Fruit fly (Drosophila melanogaster) whole organism, embryonic: ENCODE data around the gene CG44838.

Experiments
- Asciz ChIP-seq: fragments of 200-800 bp; sonication (Bioruptor generic); optimal IDR thresholded peaks from 2 replicates; lab custom pipeline; 2017; ENCODE audit warnings: missing biosample characterization, mild to moderate bottlenecking, missing genetic modification characterization, missing genetic modification reagents
- Awh ChIP-seq: fragments of 200-800 bp; sonication (Bioruptor generic); IDR thresholded peaks from 2 replicates; pipeline ENCODE4, ENCODE4 v1.3.6; 2022; ENCODE audit warnings: missing biosample characterization, missing genetic modification characterization
- CG1024 ChIP-seq: fragments of 200-800 bp; sonication (Bioruptor generic); IDR thresholded peaks from 2 replicates; pipeline ENCODE4 v1.3.6; 2022; ENCODE audit warnings: missing biosample characterization, missing genetic modification characterization
- CG10321 ChIP-seq: fragments of 200-800 bp; sonication (Bioruptor generic); IDR thresholded peaks from 2 replicates; pipeline ENCODE4 v1.3.6; 2022; ENCODE audit warnings: missing biosample characterization, missing genetic modification characterization
- CG10565 ChIP-seq: fragments of 200-800 bp; sonication (Bioruptor generic); optimal IDR thresholded peaks from 3 replicates; lab custom pipeline; 2016; ENCODE audit warnings: missing biosample characterization, mild to moderate bottlenecking, missing genetic modification characterization
- CG12236 ChIP-seq: fragments of 200-800 bp; sonication (Bioruptor generic); optimal IDR thresholded peaks from 2 replicates; lab custom pipeline; 2016; ENCODE audit warnings: missing biosample characterization, missing genetic modification characterization
- CG1233 ChIP-seq: fragments of 200-800 bp; sonication (Bioruptor generic); optimal IDR thresholded peaks from 4 replicates; lab custom pipeline; 2018; ENCODE audit warnings: missing biosample characterization, mild to moderate bottlenecking, missing genetic modification characterization
- CG14014 ChIP-seq: fragments of 200-800 bp; sonication (Bioruptor generic); IDR thresholded peaks from 2 replicates; pipeline ENCODE4 v1.3.6; 2022; ENCODE audit warnings: missing biosample characterization, missing genetic modification characterization
- CG16779 ChIP-seq: fragments of 200-800 bp; sonication (Bioruptor generic); IDR thresholded peaks from 2 replicates; pipeline ENCODE4 v1.3.6; 2022; ENCODE audit warnings: missing biosample characterization, missing genetic modification characterization
- CG18599 ChIP-seq: fragments of 200-800 bp; sonication (Bioruptor generic); optimal IDR thresholded peaks from 3 replicates; lab custom pipeline; 2017; ENCODE audit warnings: missing biosample characterization, missing genetic modification characterization, mild to moderate bottlenecking, moderate library complexity, missing genetic modification reagents
- CG2199 ChIP-seq: fragments of 200-800 bp; sonication (Bioruptor generic); IDR thresholded peaks from 3 replicates; pipeline ENCODE4 v1.3.6; 2022; ENCODE audit warnings: missing biosample characterization, missing genetic modification characterization
- CG30431 ChIP-seq: fragments of 200-800 bp; sonication (Bioruptor generic); optimal IDR thresholded peaks from 2 replicates; lab custom pipeline; 2017; ENCODE audit warnings: missing biosample characterization, missing genetic modification characterization
- CG33557 ChIP-seq: fragments of 200-800 bp; sonication (Bioruptor generic); optimal IDR thresholded peaks from 2 replicates; lab custom pipeline; 2019; ENCODE audit warnings: missing biosample characterization, mild to moderate bottlenecking, missing genetic modification characterization, moderate library complexity
- CG42726 ChIP-seq: fragments of 200-800 bp; sonication (Bioruptor generic); IDR thresholded peaks from 2 replicates; pipeline ENCODE4 v1.3.6; 2022; ENCODE audit warnings: missing biosample characterization, missing genetic modification characterization; ENCODE audit not compliant: partially characterized antibody
- CG4730 ChIP-seq: fragments of 200-800 bp; sonication (Bioruptor generic); IDR thresholded peaks from 2 replicates; pipeline ENCODE4 v1.3.6; 2022; ENCODE audit warnings: missing biosample characterization, missing genetic modification characterization
- CG6175 ChIP-seq: fragments of 200-800 bp; sonication (Bioruptor generic); IDR thresholded peaks from 3 replicates; pipeline ENCODE4 v1.3.6; 2022; ENCODE audit warnings: missing biosample characterization, missing genetic modification characterization
- CG7271 ChIP-seq: fragments of 200-800 bp; sonication (Bioruptor generic); optimal IDR thresholded peaks from 2 replicates; lab custom pipeline; 2018; ENCODE audit warnings: missing biosample characterization, mild to moderate bottlenecking, missing genetic modification characterization, moderate library complexity
- CG7556 ChIP-seq: fragments of 200-800 bp; sonication (Bioruptor generic); optimal IDR thresholded peaks from 2 replicates; lab custom pipeline; 2017; ENCODE audit warnings: missing biosample characterization, mild to moderate bottlenecking, missing genetic modification characterization
- CG8944 ChIP-seq: fragments of 200-800 bp; sonication (Bioruptor generic); optimal IDR thresholded peaks from 3 replicates; lab custom pipeline; 2016; ENCODE audit warnings: missing biosample characterization, missing genetic modification characterization
- CG9876 ChIP-seq: fragments of 200-800 bp; sonication (Bioruptor generic); optimal IDR thresholded peaks from 2 replicates; lab custom pipeline; 2016; ENCODE audit warnings: missing biosample characterization, missing genetic modification characterization
- D19B ChIP-seq: fragments of 200-800 bp; sonication (Bioruptor generic); optimal IDR thresholded peaks from 2 replicates; lab custom pipeline; 2017; ENCODE audit warnings: missing biosample characterization, mild to moderate bottlenecking, missing genetic modification characterization
- Dfd ChIP-seq, 2 experiments: fragments of >200 bp; optimal IDR thresholded peaks; 2 replicates each; lab custom pipeline; 2017; ENCODE audit warnings: missing biosample characterization in 2 of 2, missing genetic modification characterization in 2 of 2
- Dip2 ChIP-seq: fragments of 200-800 bp; sonication (Bioruptor generic); IDR thresholded peaks from 2 replicates; pipeline ENCODE4 v1.3.6; 2022; ENCODE audit warnings: missing biosample characterization, missing genetic modification characterization
- ERR ChIP-seq: fragments of 200-800 bp; sonication (Bioruptor generic); optimal IDR thresholded peaks from 2 replicates; lab custom pipeline; 2016; ENCODE audit warnings: missing biosample characterization, missing genetic modification characterization
- Ets97D ChIP-seq: fragments of 200-800 bp; sonication (Bioruptor generic); optimal IDR thresholded peaks from 3 replicates; lab custom pipeline; 2016; ENCODE audit warnings: missing biosample characterization, missing genetic modification characterization
- Fer2 ChIP-seq: fragments of 200-800 bp; sonication (Bioruptor generic); optimal IDR thresholded peaks from 2 replicates; lab custom pipeline; 2018; ENCODE audit warnings: missing biosample characterization, mild to moderate bottlenecking, missing genetic modification characterization, moderate library complexity
- Hsf ChIP-seq: fragments of 200-800 bp; sonication (Bioruptor generic); optimal IDR thresholded peaks from 3 replicates; lab custom pipeline; 2016; ENCODE audit warnings: missing biosample characterization, missing genetic modification characterization
- NC2β ChIP-seq: fragments of 200-800 bp; sonication (Bioruptor generic); optimal IDR thresholded peaks from 2 replicates; lab custom pipeline; 2016; ENCODE audit warnings: missing biosample characterization, missing genetic modification characterization
- Nf-YC ChIP-seq: fragments of 200-800 bp; optimal IDR thresholded peaks from 3 replicates; lab custom pipeline; 2019; ENCODE audit warnings: missing biosample characterization, mild to moderate bottlenecking, missing genetic modification characterization, moderate library complexity
- Six4 ChIP-seq: fragments of 200-800 bp; sonication (Bioruptor generic); optimal IDR thresholded peaks from 2 replicates; lab custom pipeline; 2016; ENCODE audit warnings: missing biosample characterization, missing genetic modification characterization
- ab ChIP-seq: fragments of 200-800 bp; sonication (Bioruptor generic); optimal IDR thresholded peaks from 2 replicates; lab custom pipeline; 2016; ENCODE audit warnings: missing biosample characterization, missing genetic modification characterization
- amos ChIP-seq: fragments of 200-800 bp; sonication (Bioruptor generic); IDR thresholded peaks from 2 replicates; pipeline ENCODE4 v1.3.6; 2022; ENCODE audit warnings: missing biosample characterization, missing genetic modification characterization; ENCODE audit not compliant: partially characterized antibody
- bowl ChIP-seq: fragments of 200-800 bp; sonication (Bioruptor generic); IDR thresholded peaks from 2 replicates; pipeline ENCODE4 v1.3.6; 2022; ENCODE audit warnings: missing biosample characterization, missing genetic modification characterization
- croc ChIP-seq: fragments of 200-800 bp; sonication (Bioruptor generic); conservative IDR thresholded peaks from 3 replicates; pipeline ENCODE4 v1.3.6; 2022; ENCODE audit warnings: missing biosample characterization, missing genetic modification characterization
- crp ChIP-seq, 2 experiments: fragments of 200-800 bp; sonication (Bioruptor generic); optimal IDR thresholded peaks; 2 replicates in 1 of 2; 3 replicates in 1 of 2; lab custom pipeline; 2017; ENCODE audit warnings: missing biosample characterization in 2 of 2, missing genetic modification characterization in 2 of 2, mild to moderate bottlenecking in 1 of 2, moderate library complexity in 1 of 2
- eve ChIP-seq, 2 experiments: fragments of >200 bp; optimal IDR thresholded peaks; 2 replicates each; lab custom pipeline; 2017; ENCODE audit warnings: missing biosample characterization in 2 of 2, missing genetic modification characterization in 2 of 2
- eyg ChIP-seq: fragments of 200-800 bp; sonication (Bioruptor generic); optimal IDR thresholded peaks from 3 replicates; lab custom pipeline; 2016; ENCODE audit warnings: missing biosample characterization, missing genetic modification characterization
- fd3F ChIP-seq: fragments of 200-800 bp; sonication (Bioruptor generic); optimal IDR thresholded peaks from 2 replicates; lab custom pipeline; 2018; ENCODE audit warnings: missing biosample characterization, mild to moderate bottlenecking, missing genetic modification characterization, moderate library complexity
- jigr1 ChIP-seq: fragments of 200-800 bp; sonication (Bioruptor generic); IDR thresholded peaks from 3 replicates; pipeline ENCODE4 v1.3.6; 2022; ENCODE audit warnings: missing biosample characterization, missing genetic modification characterization
- lbe ChIP-seq: fragments of 200-800 bp; sonication (Bioruptor generic); optimal IDR thresholded peaks from 2 replicates; lab custom pipeline; 2016; ENCODE audit warnings: missing biosample characterization, mild to moderate bottlenecking, missing genetic modification characterization
- lov ChIP-seq, 2 experiments: fragments of 200-800 bp in 1 of 2; fragments of >200 bp in 1 of 2; sonication (Bioruptor generic) in 1 of 2; IDR thresholded peaks in 1 of 2; optimal IDR thresholded peaks in 1 of 2; 2 replicates in 1 of 2; 3 replicates in 1 of 2; pipeline versions ENCODE4 v1.3.6 to Lab custom; 2017 to 2022; ENCODE audit warnings: missing biosample characterization in 1 of 2, missing genetic modification characterization in 1 of 2
- mam ChIP-seq: fragments of 200-800 bp; sonication (Bioruptor generic); optimal IDR thresholded peaks from 3 replicates; lab custom pipeline; 2016; ENCODE audit warnings: missing biosample characterization, missing genetic modification characterization
- nau ChIP-seq: fragments of 200-800 bp; sonication (Bioruptor generic); optimal IDR thresholded peaks from 3 replicates; lab custom pipeline; 2017; ENCODE audit warnings: missing biosample characterization, mild to moderate bottlenecking, missing genetic modification characterization, missing genetic modification reagents
- nmo ChIP-seq: fragments of 200-800 bp; sonication (Bioruptor generic); optimal IDR thresholded peaks from 2 replicates; lab custom pipeline; 2018; ENCODE audit warnings: missing biosample characterization, mild to moderate bottlenecking, missing genetic modification characterization, moderate library complexity
- twi ChIP-seq: fragments of 200-800 bp; optimal IDR thresholded peaks from 2 replicates; lab custom pipeline; 2019; ENCODE audit warnings: missing biosample characterization, mild to moderate bottlenecking, missing genetic modification characterization, moderate library complexity
- vvl ChIP-seq: fragments of 200-800 bp; sonication (Bioruptor generic); IDR thresholded peaks from 2 replicates; pipeline ENCODE4 v1.3.6; 2022; ENCODE audit warnings: missing biosample characterization, missing genetic modification characterization
- yki ChIP-seq: fragments of >200 bp; optimal IDR thresholded peaks from 3 replicates; lab custom pipeline; 2018
- zen ChIP-seq: fragments of 200-800 bp; sonication (Bioruptor generic); optimal IDR thresholded peaks from 3 replicates; lab custom pipeline; 2018; ENCODE audit warnings: missing biosample characterization, mild to moderate bottlenecking, missing genetic modification characterization, moderate library complexity

The CG44838 gene

dm6 chr3L:9429665-9430607, 30.9 kb upstream of the CG44838 start, which contains the start of the genes RpS17 and MTF-1:
Gene RpS17 (minus strand): TSS chr3L:9429821.
Gene MTF-1 (plus strand): TSS chr3L:9430312.
- TF ChIP-seq Dfd (GFP tag; optimal IDR thresholded peaks at IDR 0.05; lab: Kevin White, UChicago) (no peak), lbe (peak; percentile 28), vvl (peak; percentile 93), croc (GFP tag; lab: Robert Waterston, UW) (no peak), Awh (GFP tag; lab: Robert Waterston, UW) (peak; percentile 38; the same call in 1 of the 2 replicates), CG7556 (GFP tag; lab: Kevin White, UChicago) (peak; percentile 22), bowl (GFP tag; lab: Robert Waterston, UW) (no peak), CG30431 (GFP tag; lab: Kevin White, UChicago) (peak; percentile 12), Hsf (GFP tag; lab: Kevin White, UChicago) (peak; percentile 63), ERR (GFP tag; lab: Kevin White, UChicago) (no peak), NC2β (GFP tag; lab: Kevin White, UChicago) (peak; percentile 93), Fer2 (tag; lab: Kevin White, UChicago) (no peak), CG10321 (peak; percentile 39; the same call in 1 of the 2 replicates), CG18599 (GFP tag; lab: Kevin White, UChicago) (peak; percentile 44), CG14014 (GFP tag; lab: Robert Waterston, UW) (peak; percentile 39; the same call in 1 of the 2 replicates), Asciz (GFP tag; lab: Kevin White, UChicago) (peak; percentile 45), CG12236 (peak; percentile 30), crp (GFP tag; optimal IDR thresholded peaks at IDR 0.05; lab: Kevin White, UChicago) (no peak), ab (GFP tag; lab: Kevin White, UChicago) (no peak), CG10565 (no peak), nmo (GFP tag; lab: Kevin White, UChicago) (peak; percentile 48), amos (no peak; the same call in 1 of the 2 replicates), CG2199 (GFP tag; lab: Robert Waterston, UW) (no peak), eyg (GFP tag; lab: Kevin White, UChicago) (no peak), CG4730 (GFP tag; lab: Robert Waterston, UW) (no peak), eve (GFP tag; optimal IDR thresholded peaks at IDR 0.05; lab: Kevin White, UChicago) (no peak), mam (no peak), fd3F (GFP tag; lab: Kevin White, UChicago) (peak; percentile 40), lov (optimal IDR thresholded peaks at IDR 0.05; lab: Kevin White, UChicago) (no peak), lov (GFP tag; IDR thresholded peaks at IDR 0.05; lab: Robert Waterston, UW) (peak; percentile 76; the same call in 2 of the 3 replicates), CG42726 (GFP tag; lab: Robert Waterston, UW) (no peak), CG8944 (GFP tag; lab: Kevin White, UChicago) (no peak), Ets97D (GFP tag; lab: Kevin White, UChicago) (peak; percentile 98), zen (no peak), CG1024 (peak; percentile 61), CG16779 (GFP tag; lab: Robert Waterston, UW) (no peak), CG7271 (tag; lab: Kevin White, UChicago) (peak; percentile 60), nau (peak; percentile 65), CG6175 (no peak), D19B (GFP tag; lab: Kevin White, UChicago) (no peak), jigr1 (GFP tag; lab: Robert Waterston, UW) (no peak), CG33557 (GFP tag; lab: Kevin White, UChicago) (peak; percentile 39), CG1233 (GFP tag; lab: Kevin White, UChicago) (peak; percentile 31), yki (no peak), twi (tag; lab: Kevin White, UChicago) (no peak), Nf-YC (tag; lab: Kevin White, UChicago) (peak; percentile 27), CG9876 (peak; percentile 32), Six4 (no peak), Dip2 (GFP tag; lab: Robert Waterston, UW) (no peak)
